Worm (Caenorhabditis elegans) whole organism, early embryonic: Measurements from ENCODE around the gene mat-2.

Experiments used
- B0310.2 ChIP-seq: sonication (generic microtip); optimal IDR thresholded peaks from 2 replicates; lab custom pipeline; 2016; ENCODE audit warnings: mild to moderate bottlenecking, missing genetic modification characterization, missing compliant biosample characterization
- F13C5.2 ChIP-seq: sonication (generic microtip); optimal IDR thresholded peaks from 2 replicates; lab custom pipeline; 2017; ENCODE audit warnings: mild to moderate bottlenecking, missing genetic modification characterization, inconsistent platforms, missing compliant biosample characterization
- aly-1 ChIP-seq: sonication (generic microtip); optimal IDR thresholded peaks from 2 replicates; lab custom pipeline; 2016; ENCODE audit warnings: missing genetic modification characterization, missing compliant biosample characterization
- ama-1 ChIP-seq: fragments of 150-350 bp; optimal IDR thresholded peaks from 2 replicates; lab custom pipeline; 2014
- ceh-36 ChIP-seq: sonication (generic microtip); optimal IDR thresholded peaks from 2 replicates; lab custom pipeline; 2016; ENCODE audit warnings: missing genetic modification characterization, inconsistent platforms, missing compliant biosample characterization
- ets-7 ChIP-seq: sonication (generic microtip); optimal IDR thresholded peaks from 2 replicates; lab custom pipeline; 2016; ENCODE audit warnings: missing genotype, missing genetic modification characterization, missing compliant biosample characterization
- flt-1 ChIP-seq: fragments of 200-800 bp; sonication (Bioruptor generic); IDR thresholded peaks from 2 replicates; pipeline ENCODE4 v1.3.6; 2022; ENCODE audit warnings: missing genetic modification characterization, missing compliant biosample characterization
- hmg-4 ChIP-seq: fragments of 200-800 bp; sonication (Bioruptor generic); optimal IDR thresholded peaks from 2 replicates; lab custom pipeline; 2018; ENCODE audit warnings: mild to moderate bottlenecking, missing genetic modification characterization, missing compliant biosample characterization
- hnd-1 ChIP-seq: sonication (generic microtip); optimal IDR thresholded peaks from 2 replicates; lab custom pipeline; 2016; ENCODE audit warnings: missing genetic modification characterization, missing compliant biosample characterization
- pes-1 ChIP-seq: fragments of 200-800 bp; sonication (Bioruptor generic); IDR thresholded peaks from 2 replicates; pipeline ENCODE4 v1.3.6; 2022; ENCODE audit warnings: missing genetic modification reagents, missing genetic modification characterization, missing compliant biosample characterization
- sea-1 ChIP-seq: fragments of 200-800 bp; sonication (Bioruptor generic); conservative IDR thresholded peaks from 2 replicates; pipeline ENCODE4 v1.3.6; 2022; ENCODE audit warnings: missing genetic modification characterization, missing compliant biosample characterization
- tbx-11 ChIP-seq: fragments of 200-800 bp; sonication (Bioruptor generic); IDR thresholded peaks from 2 replicates; pipeline ENCODE4 v1.3.6; 2022; ENCODE audit warnings: missing genetic modification characterization, missing compliant biosample characterization
- tbx-37 ChIP-seq: fragments of 200-800 bp; sonication (Bioruptor generic); conservative IDR thresholded peaks from 2 replicates; pipeline ENCODE4 v1.3.6; 2022; ENCODE audit warnings: missing genetic modification reagents, missing genetic modification characterization, missing compliant biosample characterization
- tra-4 ChIP-seq: sonication (generic microtip); optimal IDR thresholded peaks from 2 replicates; lab custom pipeline; 2017; ENCODE audit warnings: missing genetic modification characterization, missing compliant biosample characterization

DNA sequence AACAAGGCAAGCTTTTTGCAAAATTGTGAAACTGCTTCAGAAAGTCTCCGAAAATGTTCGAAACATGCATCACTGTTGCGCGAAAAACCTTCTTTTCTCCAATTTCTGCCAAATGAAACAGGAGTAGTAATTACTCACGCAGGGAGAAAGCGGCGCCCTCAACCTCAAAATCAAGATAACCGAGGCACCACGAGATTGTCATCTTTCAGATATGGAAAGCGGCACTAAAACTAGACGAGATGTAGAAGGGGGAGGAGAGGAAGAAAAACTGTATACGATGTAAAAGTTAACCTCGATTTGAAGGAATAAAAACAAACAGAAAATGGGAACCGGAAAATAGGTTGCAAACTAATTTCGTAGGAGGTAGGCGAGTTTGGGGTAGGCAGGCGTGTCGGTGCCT, 36.0 kb upstream of the mat-2 start:
- TF ChIP-seq F13C5.2 (tag; lab: Kevin White, UChicago): no peak
- no peak for TF ChIP-seq ama-1 (lab: Kevin White, UChicago)
- TF ChIP-seq aly-1 (tag; lab: Kevin White, UChicago): no peak
- TF ChIP-seq ets-7 (tag; lab: Kevin White, UChicago): no peak
- TF ChIP-seq ceh-36 (tag; lab: Kevin White, UChicago): no peak
- no peak for TF ChIP-seq B0310.2
- TF ChIP-seq pes-1 (GFP tag; lab: Robert Waterston, UW): no peak
- TF ChIP-seq flt-1 (GFP tag; lab: Robert Waterston, UW): no peak
- TF ChIP-seq sea-1 (GFP tag; lab: Robert Waterston, UW): no peak
- no peak for TF ChIP-seq tra-4 (tag; lab: Kevin White, UChicago)
- no peak for TF ChIP-seq hmg-4 (GFP tag; lab: Kevin White, UChicago)
- no peak for TF ChIP-seq hnd-1 (tag; lab: Kevin White, UChicago)
- TF ChIP-seq tbx-37 (GFP tag; lab: Robert Waterston, UW): no peak
- TF ChIP-seq tbx-11 (GFP tag; lab: Robert Waterston, UW): no peak
